Worm (Caenorhabditis elegans): Measurements from ENCODE around the gene cnc-3.

ce11 chrV:1423338-1423737 is 24.5 kb upstream of the cnc-3 start:
- TF ChIP-seq unc-130 (GFP tag; optimal IDR thresholded peaks at IDR 0.05) (no peak), pha-4 (tag; optimal IDR thresholded peaks at IDR 0.05) (no peak), fkh-3 (tag; optimal IDR thresholded peaks at IDR 0.05) (no peak), unc-62 (GFP tag; optimal IDR thresholded peaks at IDR 0.05) (no peak), ztf-25 (GFP tag; IDR thresholded peaks at IDR 0.05) (no peak), aptf-2 (GFP tag; conservative IDR thresholded peaks at IDR 0.05) (no peak)
